Fruit fly (Drosophila melanogaster) S2 (cell line): ENCODE data around the gene Rat1.

Experiments used
- CG8478 ChIP-seq: fragments of >200 bp; optimal IDR thresholded peaks from 2 replicates; lab custom pipeline; 2018
- CTCF ChIP-seq, 2 experiments: fragments of >200 bp; optimal IDR thresholded peaks; 2 replicates each; lab custom pipeline; 2018

Rat1 gene

dm6 chr2L:6921360-6922090, 13.6 kb downstream of the Rat1 start:
- TF ChIP-seq CTCF (optimal IDR thresholded peaks at IDR 0.05; lab: Kevin White, UChicago) (no peak), CG8478 (lab: Kevin White, UChicago) (no peak)

DNA sequence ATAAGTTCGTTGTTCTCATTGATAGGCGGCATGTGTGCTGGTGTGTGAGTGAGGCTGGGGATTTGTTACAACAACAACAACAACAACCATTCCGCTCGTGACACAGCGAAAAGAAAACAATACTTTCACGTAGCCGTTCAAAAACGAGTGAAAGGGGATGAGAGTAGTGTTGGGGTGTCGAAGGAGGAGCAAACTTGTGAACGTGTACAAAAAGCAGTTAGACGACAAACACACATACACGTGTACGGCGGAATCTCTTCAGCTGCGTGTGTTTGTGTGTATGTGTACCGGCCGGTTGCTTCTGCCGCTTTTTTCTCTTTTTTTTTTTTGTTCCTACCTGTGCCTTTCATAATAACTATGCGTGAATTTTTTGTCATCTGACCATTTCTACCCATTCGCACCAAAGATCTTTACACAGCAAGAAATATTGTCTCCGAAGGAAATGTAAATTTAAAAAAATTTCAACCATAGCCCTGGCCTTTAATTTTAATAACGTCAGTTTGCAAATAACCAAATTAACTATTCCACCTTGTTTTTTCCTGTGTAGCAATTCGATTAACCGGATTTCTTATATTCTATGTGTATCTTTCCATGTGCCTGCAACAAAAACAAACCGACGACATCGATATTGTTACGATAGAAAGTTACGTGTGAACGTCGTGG, 14.3 kb downstream of the Rat1 start:
- no peak for TF ChIP-seq CG8478 (lab: Kevin White, UChicago)

DNA sequence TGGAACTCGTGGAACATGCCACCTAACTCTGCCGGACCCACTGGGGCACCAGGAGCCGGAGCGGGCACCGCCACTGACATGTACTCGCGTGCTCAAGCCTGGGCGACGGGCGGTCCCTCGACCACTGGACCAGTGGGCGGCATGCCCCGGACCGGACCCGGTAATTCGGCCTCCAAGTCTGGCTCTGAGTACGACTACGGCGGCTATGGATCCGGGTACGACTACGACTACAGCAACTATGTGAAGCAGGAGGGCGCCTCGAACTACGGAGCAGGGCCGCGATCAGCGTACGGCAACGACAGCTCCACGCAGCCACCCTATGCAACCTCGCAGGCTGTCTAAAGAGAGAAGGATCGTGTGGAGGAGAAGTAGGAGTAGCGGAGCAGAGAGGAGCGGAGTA, 17.2 kb downstream of the Rat1 start:
- TF ChIP-seq CG8478 (lab: Kevin White, UChicago) (no peak), CTCF (optimal IDR thresholded peaks at IDR 0.05; lab: Kevin White, UChicago) (no peak)

DNA sequence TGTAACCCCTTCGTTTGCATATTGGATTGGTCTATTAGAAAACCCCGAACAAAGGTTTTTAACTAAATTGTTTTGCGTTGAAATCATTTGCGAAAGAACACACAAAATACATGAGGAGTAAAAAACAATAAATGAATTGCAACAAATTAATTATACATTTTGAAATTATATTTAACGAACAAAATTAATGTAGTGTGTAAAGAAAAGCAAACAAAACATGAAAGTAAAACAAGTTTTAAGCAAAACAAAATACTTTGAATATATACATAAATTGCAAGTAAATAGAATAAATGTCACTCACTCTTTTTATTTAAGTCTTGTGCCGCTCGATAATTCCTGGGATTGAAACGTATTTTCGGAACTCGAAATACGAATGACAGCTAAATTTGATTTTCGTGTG, 23.9 kb downstream of the Rat1 start, which contains the start of gene CG43232:
Gene CG43232, plus strand, starts transcription at position 301 of the 400 bp plus-strand sequence.
- TF ChIP-seq CTCF (optimal IDR thresholded peaks at IDR 0.05; lab: Kevin White, UChicago) (no peak), CG8478 (lab: Kevin White, UChicago) (no peak)

dm6 chr2L:6939698-6940097, 31.8 kb downstream of the Rat1 start:
- TF ChIP-seq CTCF (optimal IDR thresholded peaks at IDR 0.05; lab: Kevin White, UChicago) (peak in 1 of 2 experiments; percentile 35), CG8478 (lab: Kevin White, UChicago) (no peak)

DNA sequence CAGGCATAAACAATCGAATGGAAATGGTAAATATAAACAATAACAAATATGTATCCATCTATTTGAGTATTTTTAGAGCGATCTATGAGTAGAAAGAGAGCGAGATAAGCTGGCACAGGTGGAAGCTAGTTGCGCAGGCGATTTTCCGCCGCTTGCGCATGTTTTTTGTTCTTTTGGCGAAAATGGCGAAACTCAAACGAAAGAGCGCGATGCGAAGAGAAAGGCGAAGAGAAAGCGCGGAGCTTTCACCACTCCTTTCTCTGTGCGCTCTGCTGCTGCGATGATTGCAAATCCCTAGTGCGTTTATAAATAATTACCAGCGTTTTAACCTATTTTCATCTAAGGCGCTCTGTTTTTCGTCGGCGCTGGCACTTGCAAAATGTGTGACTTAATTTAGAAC, 33.8 kb downstream of the Rat1 start:
- TF ChIP-seq CTCF (optimal IDR thresholded peaks at IDR 0.05; lab: Kevin White, UChicago) (no peak), CG8478 (lab: Kevin White, UChicago) (no peak)

DNA sequence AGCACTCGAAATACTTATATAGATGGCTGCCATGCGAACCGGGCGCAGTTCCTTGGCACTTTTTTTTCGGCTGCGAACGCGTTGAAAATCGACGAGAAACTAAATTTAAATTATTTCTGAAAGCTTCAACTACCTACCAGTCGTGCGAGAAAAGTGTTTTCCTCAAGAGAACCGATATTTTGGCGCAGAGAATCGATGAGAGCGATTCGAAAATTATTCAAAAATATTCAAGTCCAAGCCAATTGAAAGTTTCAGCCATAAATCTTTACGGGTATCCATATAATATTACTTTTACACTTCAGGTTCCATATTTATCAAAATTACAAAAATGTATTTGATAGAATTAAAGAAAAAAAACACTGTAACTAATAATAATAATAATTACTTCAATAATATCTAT, 34.8 kb downstream of the Rat1 start, which contains the start of gene CG18304:
Gene CG18304, minus strand, starts transcription at position 101 of the 400 bp plus-strand sequence.
- TF ChIP-seq CTCF (optimal IDR thresholded peaks at IDR 0.05; lab: Kevin White, UChicago) (no peak), CG8478 (lab: Kevin White, UChicago) (no peak)

DNA sequence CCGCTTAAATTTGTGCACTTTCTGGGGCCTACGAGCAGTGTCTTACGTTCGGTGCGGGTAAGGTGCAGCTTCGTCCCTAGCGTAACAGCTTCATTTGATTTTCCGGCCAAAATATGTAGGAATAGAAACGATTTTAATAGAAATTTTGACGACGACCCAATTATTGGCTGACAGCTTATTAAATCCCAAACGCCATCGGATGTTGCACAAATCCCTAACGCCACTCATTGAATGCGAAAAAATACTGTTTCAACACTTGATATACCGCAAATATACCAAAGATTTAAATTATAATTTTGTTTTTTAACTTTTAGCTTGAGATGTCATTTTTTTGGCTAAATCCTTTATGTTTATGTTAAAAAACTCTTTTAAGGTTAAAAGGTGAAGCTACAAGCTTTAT, 37.2 kb downstream of the Rat1 start, which contains the start of gene Fgop2:
Gene Fgop2, minus strand, starts transcription at position 202 of the 400 bp plus-strand sequence.
- TF ChIP-seq CTCF (optimal IDR thresholded peaks at IDR 0.05; lab: Kevin White, UChicago) = no peak
- no peak for TF ChIP-seq CG8478 (lab: Kevin White, UChicago)

DNA sequence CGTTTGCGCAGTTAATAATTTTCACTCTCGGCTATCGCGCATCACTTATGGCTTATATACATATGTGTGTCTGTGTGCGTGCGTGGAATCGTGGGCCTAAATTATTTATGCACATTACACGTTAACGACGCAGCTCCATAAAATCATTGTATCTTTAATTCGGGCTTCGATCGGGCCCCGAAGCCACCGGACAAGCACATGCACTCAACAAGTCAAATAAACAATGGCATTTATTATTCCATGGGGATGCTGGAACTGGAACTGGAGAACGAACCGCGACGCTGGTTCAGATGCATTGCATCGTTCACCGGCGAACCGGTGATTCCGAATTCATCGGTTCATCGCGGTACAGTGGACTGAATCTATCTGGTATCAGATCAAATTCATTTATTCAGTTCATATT, 40.7 kb downstream of the Rat1 start, which contains the start of gene ihog:
Gene ihog, minus strand, starts transcription at position 269 of the 403 bp plus-strand sequence.
- TF ChIP-seq CG8478 (lab: Kevin White, UChicago) = no peak
- TF ChIP-seq CTCF (optimal IDR thresholded peaks at IDR 0.05; lab: Kevin White, UChicago) = peak in 1 of 2 experiments; percentile 9

dm6 chr2L:6950096-6950495, 42.2 kb downstream of the Rat1 start, which contains the start of the genes Gas41 and SA1:
Gas41 (minus strand) TSS chr2L:6950207.
SA1 (plus strand) TSS chr2L:6950421.
- TF ChIP-seq CTCF (optimal IDR thresholded peaks at IDR 0.05; lab: Kevin White, UChicago) (no peak), CG8478 (lab: Kevin White, UChicago) (no peak)

DNA sequence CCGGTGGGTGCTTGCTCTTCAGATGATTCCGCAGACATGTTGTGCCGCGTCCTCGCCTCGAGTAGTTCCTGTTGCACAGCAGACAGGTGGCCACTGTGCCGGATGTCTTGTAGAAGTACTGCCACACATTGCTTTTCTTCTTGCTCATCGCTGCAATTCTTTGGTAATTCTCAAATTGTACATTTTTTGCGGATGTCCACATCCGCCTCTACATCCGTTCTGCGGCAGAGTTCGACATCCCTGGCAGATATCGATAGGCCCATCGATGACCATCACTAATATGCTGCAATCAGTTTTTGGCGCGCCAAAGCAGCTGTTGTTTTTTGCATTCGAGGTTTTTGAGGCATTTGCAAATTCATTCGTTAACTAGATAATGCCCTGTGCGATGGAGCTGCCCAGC, 48.8 kb downstream of the Rat1 start, which contains the start of the genes CG13775 and CG3430:
Gene CG13775, minus strand, starts transcription at position 226 of the 400 bp plus-strand sequence.
Gene CG3430, plus strand, starts transcription at position 284 of the 400 bp plus-strand sequence.
- TF ChIP-seq CG8478 (lab: Kevin White, UChicago) = no peak
- TF ChIP-seq CTCF (optimal IDR thresholded peaks at IDR 0.05; lab: Kevin White, UChicago) = no peak

DNA sequence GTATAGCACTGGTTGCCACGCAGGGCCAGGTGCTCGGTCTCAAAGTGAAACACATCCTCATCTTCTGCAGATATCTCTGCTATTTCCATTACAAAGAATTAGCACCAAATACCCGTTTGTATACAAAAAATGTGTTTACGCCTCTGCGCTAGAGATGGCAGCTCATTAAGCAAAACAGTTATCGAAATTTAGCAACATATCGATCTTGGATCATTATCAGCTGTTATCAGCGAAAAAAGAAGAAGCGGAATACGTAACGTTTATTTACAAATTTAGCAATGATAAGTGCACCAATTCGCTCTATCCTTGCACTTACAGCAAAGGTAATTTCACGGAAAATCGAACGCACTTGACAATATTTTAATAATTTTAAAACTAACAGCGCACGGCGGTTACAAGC, 52.3 kb downstream of the Rat1 start, which contains the start of the genes Atac1 and Hmgcl:
Gene Atac1, minus strand, starts transcription at position 164 of the 400 bp plus-strand sequence.
Gene Hmgcl, plus strand, starts transcription at position 213 of the 400 bp plus-strand sequence.
- TF ChIP-seq CG8478 (lab: Kevin White, UChicago) (no peak), CTCF (optimal IDR thresholded peaks at IDR 0.05; lab: Kevin White, UChicago) (no peak)
